Fruit fly (Drosophila melanogaster): Measurements from ENCODE around the gene Vps60.

Gene Vps60

DNA sequence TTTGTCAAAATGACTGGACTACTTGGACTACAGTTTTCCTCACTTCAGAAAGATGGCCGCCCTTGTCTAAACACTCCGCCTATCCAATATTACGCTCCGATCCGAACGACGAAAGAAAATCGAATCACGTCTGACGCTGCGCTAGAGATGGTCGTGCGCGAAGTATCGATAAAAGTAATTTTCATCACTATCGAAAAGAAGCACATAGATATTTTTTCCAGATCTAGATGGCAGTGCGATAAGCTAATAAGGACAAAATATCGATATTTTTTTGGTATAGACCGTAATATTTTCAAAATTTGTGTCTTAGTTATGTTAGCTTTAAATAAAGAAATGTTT is 23.4 kb upstream of the Vps60 start, which contains the start of gene Pep (continued):
- peak; percentile 54 for TF ChIP-seq Sox14 (GFP tag; optimal IDR thresholded peaks at IDR 0.05)
- TF ChIP-seq CG8119 (GFP tag; IDR thresholded peaks at IDR 0.05) = peak; percentile 18; the same call in 1 of the 3 replicates
- TF ChIP-seq esn (GFP tag; optimal IDR thresholded peaks at IDR 0.05) = peak; percentile 56
- peak; percentile 51 for TF ChIP-seq vri (GFP tag; optimal IDR thresholded peaks at IDR 0.05)
- TF ChIP-seq Blimp-1 (GFP tag; optimal IDR thresholded peaks at IDR 0.05) = no peak
- no peak for TF ChIP-seq Ets96B (tag; optimal IDR thresholded peaks at IDR 0.05)
- TF ChIP-seq CG11762 (GFP tag; optimal IDR thresholded peaks at IDR 0.05; ENCODE audit: insufficient read depth) = no peak
- TF ChIP-seq achi (GFP tag; optimal IDR thresholded peaks at IDR 0.05) = peak; percentile 0
- no peak for TF ChIP-seq CG3919 (GFP tag; optimal IDR thresholded peaks at IDR 0.05)
- TF ChIP-seq salr (GFP tag; optimal IDR thresholded peaks at IDR 0.05) = no peak
- TF ChIP-seq Gug (GFP tag; IDR thresholded peaks at IDR 0.05) = no peak
- TF ChIP-seq CG11902 (GFP tag; optimal IDR thresholded peaks at IDR 0.05) = no peak
- TF ChIP-seq Hr38 (GFP tag; optimal IDR thresholded peaks at IDR 0.05) = no peak
- no peak for TF ChIP-seq CG8632 (GFP tag; optimal IDR thresholded peaks at IDR 0.05)
- peak; percentile 16 for TF ChIP-seq topi (GFP tag; optimal IDR thresholded peaks at IDR 0.05)
- peak; percentile 56 for TF ChIP-seq CG1621 (tag; optimal IDR thresholded peaks at IDR 0.05)
- no peak for TF ChIP-seq Hr4 (GFP tag; optimal IDR thresholded peaks at IDR 0.05)
- TF ChIP-seq CG4318 (GFP tag; optimal IDR thresholded peaks at IDR 0.05) = no peak
- no peak for TF ChIP-seq Sox15 (GFP tag; optimal IDR thresholded peaks at IDR 0.05)
- TF ChIP-seq CG15336 (GFP tag; IDR thresholded peaks at IDR 0.05) = no peak
- TF ChIP-seq CG31627 (GFP tag; optimal IDR thresholded peaks at IDR 0.05) = peak; percentile 19

dm6 chr3L:17643985-17644905 is 22.8 kb upstream of the Vps60 start:
- no peak for TF ChIP-seq Ets96B (tag; optimal IDR thresholded peaks at IDR 0.05)
- no peak for TF ChIP-seq achi (GFP tag; optimal IDR thresholded peaks at IDR 0.05)
- no peak for TF ChIP-seq Eip93F (GFP tag; optimal IDR thresholded peaks at IDR 0.05)
- no peak for TF ChIP-seq Smox (GFP tag; optimal IDR thresholded peaks at IDR 0.05)
- TF ChIP-seq eg (GFP tag; IDR thresholded peaks at IDR 0.05) = no peak
- TF ChIP-seq CG10631 (GFP tag; optimal IDR thresholded peaks at IDR 0.05) = no peak
- TF ChIP-seq Sox14 (GFP tag; optimal IDR thresholded peaks at IDR 0.05) = no peak
- TF ChIP-seq CG6163 (GFP tag; IDR thresholded peaks at IDR 0.05) = no peak
- no peak for TF ChIP-seq dac (GFP tag; optimal IDR thresholded peaks at IDR 0.05)
- TF ChIP-seq CG6792 (GFP tag; optimal IDR thresholded peaks at IDR 0.05) = no peak
- no peak for TF ChIP-seq CG8632 (GFP tag; optimal IDR thresholded peaks at IDR 0.05)
- TF ChIP-seq acj6 (GFP tag; optimal IDR thresholded peaks at IDR 0.05) = no peak
- TF ChIP-seq topi (GFP tag; optimal IDR thresholded peaks at IDR 0.05) = no peak
- TF ChIP-seq salr (GFP tag; optimal IDR thresholded peaks at IDR 0.05) = no peak
- TF ChIP-seq CG6276 (GFP tag; optimal IDR thresholded peaks at IDR 0.05) = no peak
- TF ChIP-seq CG11294 (GFP tag; IDR thresholded peaks at IDR 0.05) = no peak
- TF ChIP-seq cyc (GFP tag; optimal IDR thresholded peaks at IDR 0.05) = no peak
- peak; percentile 77 for TF ChIP-seq CG1621 (tag; optimal IDR thresholded peaks at IDR 0.05)
- TF ChIP-seq fd85E (GFP tag; optimal IDR thresholded peaks at IDR 0.05) = no peak
- no peak for TF ChIP-seq CG8319 (GFP tag; optimal IDR thresholded peaks at IDR 0.05)
- TF ChIP-seq Hr38 (GFP tag; optimal IDR thresholded peaks at IDR 0.05) = no peak
- no peak for TF ChIP-seq dsx (GFP tag; optimal IDR thresholded peaks at IDR 0.05; ENCODE audit: poor library complexity, severe bottlenecking)
- TF ChIP-seq ss (GFP tag; optimal IDR thresholded peaks at IDR 0.05) = peak; percentile 26 to 31
- TF ChIP-seq CG16779 (tag; optimal IDR thresholded peaks at IDR 0.05) = no peak
- TF ChIP-seq spab (GFP tag; optimal IDR thresholded peaks at IDR 0.05) = no peak
- no peak for TF ChIP-seq lz (GFP tag; optimal IDR thresholded peaks at IDR 0.05)
- TF ChIP-seq CG10669 (GFP tag; optimal IDR thresholded peaks at IDR 0.05) = no peak
- TF ChIP-seq fkh (GFP tag; optimal IDR thresholded peaks at IDR 0.05) = peak; percentile 44
- TF ChIP-seq CG11902 (GFP tag; optimal IDR thresholded peaks at IDR 0.05) = no peak
- TF ChIP-seq CG7368 (GFP tag; optimal IDR thresholded peaks at IDR 0.05) = no peak
- TF ChIP-seq CG6808 (GFP tag; optimal IDR thresholded peaks at IDR 0.05) = no peak
- no peak for TF ChIP-seq pdm3 (GFP tag; optimal IDR thresholded peaks at IDR 0.05)
- no peak for TF ChIP-seq Hr4 (GFP tag; optimal IDR thresholded peaks at IDR 0.05)
- TF ChIP-seq esn (GFP tag; optimal IDR thresholded peaks at IDR 0.05) = no peak
- no peak for TF ChIP-seq Lpt (GFP tag; optimal IDR thresholded peaks at IDR 0.05)
- TF ChIP-seq Hr39 (GFP tag; optimal IDR thresholded peaks at IDR 0.05) = no peak
- TF ChIP-seq CG9139 (GFP tag; optimal IDR thresholded peaks at IDR 0.05) = no peak
